Worm (Caenorhabditis elegans): ENCODE data around the gene str-52.
A peak's percentile ranks its signal among the peaks of the same experiment; 100 is the strongest.

- TF ChIP-seq W03F9.2 (tag; optimal IDR thresholded peaks at IDR 0.05), result no peak
- TF ChIP-seq him-1 (tag; optimal IDR thresholded peaks at IDR 0.05), result peak; percentile 42
- TF ChIP-seq dao-5 (tag; optimal IDR thresholded peaks at IDR 0.05), result no peak
Observed at ce11 chrV:2135323-2135722, 10.6 kb downstream of the str-52 start.

Data from whole organism, L4/young adult.